Worm (Caenorhabditis elegans) whole organism, L1 larva: Measurements from ENCODE around the gene pqn-27.
A peak's percentile ranks its signal among the peaks of the same experiment; 100 is the strongest.

ENCODE experiments used
- C34B4.2 ChIP-seq: sonication (generic microtip); optimal IDR thresholded peaks from 2 replicates; lab custom pipeline; 2017; ENCODE audit warnings: mild to moderate bottlenecking, missing genetic modification characterization, missing compliant biosample characterization
- Y116A8C.19 ChIP-seq: sonication (generic microtip); optimal IDR thresholded peaks from 2 replicates; lab custom pipeline; 2016; ENCODE audit warnings: missing compliant biosample characterization, missing genetic modification characterization, borderline replicate concordance
- aha-1 ChIP-seq: fragments of 150-350 bp; optimal IDR thresholded peaks from 2 replicates; lab custom pipeline; 2014; ENCODE audit warnings: missing biosample characterization, missing genetic modification characterization
- alr-1 ChIP-seq: fragments of 200-800 bp; sonication (Bioruptor generic); optimal IDR thresholded peaks from 2 replicates; lab custom pipeline; 2018; ENCODE audit warnings: borderline replicate concordance, mild to moderate bottlenecking, missing genetic modification characterization, missing compliant biosample characterization
- aly-2 ChIP-seq: fragments of 150-350 bp; optimal IDR thresholded peaks from 2 replicates; lab custom pipeline; 2014; ENCODE audit warnings: missing biosample characterization, missing genetic modification characterization
- blmp-1 ChIP-seq: fragments of 150-350 bp; optimal IDR thresholded peaks from 2 replicates; lab custom pipeline; 2014; ENCODE audit warnings: missing biosample characterization, missing genetic modification characterization
- ceh-82 ChIP-seq, 3 experiments: fragments of 150-350 bp in 1 of 3; sonication (generic microtip) in 2 of 3; optimal IDR thresholded peaks; 2 replicates each; lab custom pipeline; 2014 to 2017; ENCODE audit warnings: missing biosample characterization in 3 of 3, missing genetic modification characterization in 3 of 3
- ceh-88 ChIP-seq: fragments of 200-800 bp; sonication (Bioruptor generic); IDR thresholded peaks from 2 replicates; pipeline ENCODE4 v1.3.6; 2022; ENCODE audit warnings: missing genetic modification characterization, missing compliant biosample characterization
- ceh-90 ChIP-seq: sonication (generic microtip); optimal IDR thresholded peaks from 2 replicates; lab custom pipeline; 2016; ENCODE audit warnings: missing genetic modification characterization, missing compliant biosample characterization
- ces-1 ChIP-seq: fragments of 150-350 bp; optimal IDR thresholded peaks from 2 replicates; lab custom pipeline; 2014; ENCODE audit warnings: missing biosample characterization, missing genetic modification reagents, missing genetic modification characterization
- dpl-1 ChIP-seq, 3 experiments: fragments of 150-350 bp in 2 of 3; sonication (generic microtip) in 1 of 3; optimal IDR thresholded peaks; 2 replicates each; lab custom pipeline; 2014 to 2017; ENCODE audit warnings: missing biosample characterization in 3 of 3, missing genetic modification characterization in 3 of 3, missing genetic modification reagents in 3 of 3
- dsc-1 ChIP-seq: sonication (generic microtip); optimal IDR thresholded peaks from 2 replicates; lab custom pipeline; 2016; ENCODE audit warnings: mild to moderate bottlenecking, missing genetic modification characterization, missing compliant biosample characterization
- efl-1 ChIP-seq, 4 experiments: fragments of 150-350 bp; optimal IDR thresholded peaks in 3 of 4; peaks in 1 of 4; 1 replicate in 1 of 4; 2 replicates in 3 of 4; lab custom pipeline; 2014; ENCODE audit warnings: missing biosample characterization in 2 of 4, missing genetic modification characterization in 2 of 4, missing genetic modification reagents in 2 of 4
- egl-27 ChIP-seq, 2 experiments: fragments of 150-350 bp in 1 of 2; sonication (generic microtip); optimal IDR thresholded peaks; 3 replicates each; lab custom pipeline; 2017 to 2018; ENCODE audit warnings: missing biosample characterization in 2 of 2, missing genetic modification characterization in 2 of 2, missing genetic modification reagents in 2 of 2
- elt-2 ChIP-seq: sonication (generic microtip); optimal IDR thresholded peaks from 2 replicates; lab custom pipeline; 2016; ENCODE audit warnings: missing genetic modification characterization, mild to moderate bottlenecking, inconsistent platforms, missing compliant biosample characterization, missing genetic modification reagents
- elt-3 ChIP-seq, 6 experiments: fragments of 150-350 bp in 1 of 6; sonication (generic microtip); optimal IDR thresholded peaks; 2 replicates each; lab custom pipeline; 2017 to 2018; ENCODE audit warnings: missing biosample characterization in 6 of 6, missing genetic modification characterization in 6 of 6, inconsistent platforms in 1 of 6
- fkh-10 ChIP-seq: sonication (generic microtip); optimal IDR thresholded peaks from 2 replicates; lab custom pipeline; 2017; ENCODE audit warnings: missing biosample characterization, missing genetic modification reagents, missing genetic modification characterization
- hlh-17 ChIP-seq: fragments of 200-800 bp; sonication (Bioruptor generic); optimal IDR thresholded peaks from 2 replicates; lab custom pipeline; 2018; ENCODE audit warnings: missing genetic modification characterization, mild to moderate bottlenecking, missing compliant biosample characterization, moderate library complexity, borderline replicate concordance
- hlh-4 ChIP-seq: sonication (generic microtip); optimal IDR thresholded peaks from 2 replicates; lab custom pipeline; 2016; ENCODE audit warnings: mild to moderate bottlenecking, missing genetic modification characterization, missing compliant biosample characterization
- isw-1 ChIP-seq: fragments of 200-800 bp; sonication (Bioruptor generic); IDR thresholded peaks from 2 replicates; pipeline ENCODE4 v1.3.6; 2022; ENCODE audit warnings: missing genetic modification characterization, missing compliant biosample characterization
- jun-1 ChIP-seq: fragments of 150-350 bp; optimal IDR thresholded peaks from 2 replicates; lab custom pipeline; 2014; ENCODE audit warnings: missing biosample characterization, missing genetic modification reagents, missing genetic modification characterization
- lin-13 ChIP-seq: fragments of 150-350 bp; optimal IDR thresholded peaks from 2 replicates; lab custom pipeline; 2014; ENCODE audit warnings: missing biosample characterization, missing genetic modification reagents, missing genetic modification characterization
- lin-14 ChIP-seq: fragments of 200-800 bp; sonication (Bioruptor generic); optimal IDR thresholded peaks from 2 replicates; lab custom pipeline; 2018; ENCODE audit warnings: mild to moderate bottlenecking, missing genetic modification characterization, moderate library complexity, missing compliant biosample characterization
- lsy-2 ChIP-seq, 2 experiments: fragments of 150-350 bp; optimal IDR thresholded peaks; 2 replicates each; lab custom pipeline; 2014; ENCODE audit warnings: missing biosample characterization in 2 of 2, missing genetic modification characterization in 2 of 2
- mab-9 ChIP-seq: fragments of 200-800 bp; sonication (Bioruptor generic); IDR thresholded peaks from 2 replicates; pipeline ENCODE4 v1.3.6; 2022; ENCODE audit warnings: missing genetic modification reagents, missing genetic modification characterization, missing compliant biosample characterization
- nhr-19 ChIP-seq: fragments of 200-800 bp; sonication (Bioruptor generic); conservative IDR thresholded peaks from 2 replicates; pipeline ENCODE4 v1.3.6; 2022; ENCODE audit warnings: missing genetic modification characterization, missing compliant biosample characterization
- nhr-237 ChIP-seq: fragments of 150-350 bp; optimal IDR thresholded peaks from 2 replicates; lab custom pipeline; 2014; ENCODE audit warnings: missing biosample characterization, missing genetic modification characterization
- nhr-47 ChIP-seq: sonication (generic microtip); optimal IDR thresholded peaks from 2 replicates; lab custom pipeline; 2016; ENCODE audit warnings: mild to moderate bottlenecking, missing genetic modification characterization, moderate library complexity, missing compliant biosample characterization
- nhr-85 ChIP-seq: sonication (generic microtip); peaks from one replicate; lab custom pipeline; 2016; ENCODE audit warnings: missing genetic modification characterization, inconsistent platforms, missing compliant biosample characterization
- pax-3 ChIP-seq: fragments of 200-800 bp; sonication (Bioruptor generic); optimal IDR thresholded peaks from 2 replicates; lab custom pipeline; 2018; ENCODE audit warnings: mild to moderate bottlenecking, missing genetic modification characterization, moderate library complexity, missing compliant biosample characterization
- pqm-1 ChIP-seq: sonication (generic microtip); optimal IDR thresholded peaks from 3 replicates; lab custom pipeline; 2017; ENCODE audit warnings: missing biosample characterization, missing genetic modification characterization
- skn-1 ChIP-seq: fragments of 150-350 bp; optimal IDR thresholded peaks from 2 replicates; lab custom pipeline; 2014; ENCODE audit warnings: missing biosample characterization, missing genetic modification characterization
- sptf-1 ChIP-seq: fragments of 150-350 bp; optimal IDR thresholded peaks from 2 replicates; lab custom pipeline; 2014; ENCODE audit warnings: missing biosample characterization, missing genetic modification characterization
- sup-37 ChIP-seq: fragments of 200-800 bp; sonication (Bioruptor generic); optimal IDR thresholded peaks from 2 replicates; lab custom pipeline; 2018; ENCODE audit warnings: mild to moderate bottlenecking, missing genetic modification characterization, missing compliant biosample characterization
- unc-130 ChIP-seq: fragments of 150-350 bp; optimal IDR thresholded peaks from 2 replicates; lab custom pipeline; 2017; ENCODE audit warnings: missing biosample characterization, missing genetic modification characterization, inconsistent platforms
- unc-30 ChIP-seq: sonication (generic microtip); optimal IDR thresholded peaks from 2 replicates; lab custom pipeline; 2017; ENCODE audit warnings: missing biosample characterization, missing genetic modification characterization
- unc-98 ChIP-seq: fragments of 200-800 bp; sonication (Bioruptor generic); IDR thresholded peaks from 2 replicates; pipeline ENCODE4 v1.3.6; 2022; ENCODE audit warnings: missing genetic modification characterization, missing compliant biosample characterization
- vab-15 ChIP-seq: sonication (generic microtip); optimal IDR thresholded peaks from 2 replicates; lab custom pipeline; 2017; ENCODE audit warnings: missing genotype, mild to moderate bottlenecking, missing genetic modification characterization, missing compliant biosample characterization
- xbp-1 ChIP-seq: sonication (generic microtip); optimal IDR thresholded peaks from 2 replicates; lab custom pipeline; 2016; ENCODE audit warnings: missing genetic modification characterization, missing compliant biosample characterization
- zip-4 ChIP-seq: fragments of 200-800 bp; sonication (Bioruptor generic); optimal IDR thresholded peaks from 2 replicates; lab custom pipeline; 2018; ENCODE audit warnings: mild to moderate bottlenecking, missing genetic modification characterization, moderate library complexity, missing compliant biosample characterization
- ztf-11 ChIP-seq, 2 experiments: sonication (generic microtip); optimal IDR thresholded peaks; 2 replicates each; lab custom pipeline; 2016 to 2017; ENCODE audit warnings: missing genetic modification characterization in 2 of 2, missing biosample characterization in 1 of 2, missing compliant biosample characterization in 1 of 2

pqn-27 gene

DNA sequence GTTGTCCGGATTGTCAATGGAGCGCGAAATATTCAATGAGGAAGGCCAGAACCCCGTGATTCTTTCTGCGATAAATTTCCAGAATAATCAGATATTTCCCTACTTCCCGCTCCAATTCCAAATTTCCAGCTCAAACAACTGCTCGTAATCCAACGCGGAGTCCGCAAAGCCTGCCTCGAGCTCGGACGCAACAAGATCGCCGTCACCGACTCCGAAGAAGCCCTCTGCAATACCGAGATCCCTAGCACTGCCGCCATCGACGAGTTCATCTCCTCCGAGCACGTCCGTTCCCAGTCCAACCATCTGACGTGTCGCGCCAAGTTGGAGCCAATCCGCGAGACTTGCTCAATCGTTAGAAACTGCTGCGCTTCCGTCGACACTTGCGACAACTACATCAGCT, 24.7 kb upstream of the pqn-27 start:
- TF ChIP-seq aly-2 (tag; lab: Kevin White, UChicago) (no peak), C34B4.2 (no peak), elt-3 (tag; optimal IDR thresholded peaks at IDR 0.05; lab: Kevin White, UChicago) (no peak), zip-4 (GFP tag; lab: Kevin White, UChicago) (no peak), hlh-17 (GFP tag; lab: Kevin White, UChicago) (no peak), nhr-19 (GFP tag; lab: Robert Waterston, UW) (no peak), ces-1 (GFP tag; lab: Kevin White, UChicago) (no peak), elt-2 (tag; lab: Kevin White, UChicago) (no peak), blmp-1 (tag; lab: Kevin White, UChicago) (no peak), sup-37 (GFP tag; lab: Kevin White, UChicago) (no peak), dsc-1 (no peak), lsy-2 (tag; optimal IDR thresholded peaks at IDR 0.05; lab: Kevin White, UChicago) (no peak)

DNA sequence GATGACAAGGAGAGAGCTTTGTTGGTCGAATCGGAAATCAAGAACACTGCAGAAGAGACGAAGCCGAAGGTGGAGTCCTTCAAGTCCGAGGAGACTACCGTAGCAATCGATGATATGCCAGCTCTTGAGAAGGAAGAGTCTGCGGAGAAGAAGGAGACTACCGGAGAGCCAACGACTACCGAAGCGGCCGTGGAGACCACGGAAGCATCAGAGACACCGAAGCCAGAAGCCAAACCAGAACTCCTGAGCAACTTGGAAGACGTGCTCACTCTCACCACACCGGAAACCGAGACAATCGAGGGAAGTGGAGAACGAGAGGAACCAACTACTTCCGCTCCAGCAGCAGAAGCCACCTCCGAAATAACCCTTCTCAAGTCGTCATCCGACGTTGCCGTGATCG, 23.7 kb upstream of the pqn-27 start:
- TF ChIP-seq efl-1 (optimal IDR thresholded peaks at IDR 0.05; lab: Kevin White, UChicago) (no peak), efl-1 (GFP tag; optimal IDR thresholded peaks at IDR 0.05 in 1 of 2; lab: Kevin White, UChicago) (peak in 1 of 2 experiments; percentile 21), nhr-47 (tag; lab: Kevin White, UChicago) (no peak)

DNA sequence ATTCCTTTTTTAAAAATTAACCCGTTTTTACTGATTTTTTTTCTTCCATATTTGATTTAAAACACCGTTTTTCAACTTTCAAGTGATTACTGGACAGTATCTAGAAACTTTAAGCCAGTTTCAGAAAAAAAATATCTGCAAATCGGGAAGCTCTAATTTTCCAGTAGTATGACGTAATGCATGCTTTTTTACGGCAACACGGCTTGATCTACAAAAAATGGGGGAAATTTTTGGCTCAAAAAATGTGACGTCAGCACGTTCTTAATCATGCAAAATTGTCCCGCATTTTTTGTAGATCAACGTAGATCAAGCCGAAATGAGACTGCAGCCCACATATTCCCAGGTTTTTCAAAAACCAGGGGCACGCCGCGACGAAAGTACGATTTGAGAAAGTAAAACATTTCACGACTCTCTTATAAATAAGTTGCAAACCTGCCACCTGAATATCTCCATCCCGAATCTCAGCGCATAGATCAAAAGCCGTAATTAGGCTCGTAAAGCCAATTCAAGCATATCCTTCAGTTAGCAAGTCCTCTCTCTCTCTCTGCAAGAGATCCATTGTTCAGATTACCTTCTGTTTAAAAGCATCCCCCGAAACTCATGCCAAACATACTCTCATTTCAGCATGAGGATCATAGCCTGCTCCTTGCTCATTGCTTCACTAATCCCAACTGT, 21.5 kb upstream of the pqn-27 start, which contains the start of gene E01G4.6:
Gene E01G4.6, plus strand, starts transcription at position 625 of the 675 bp plus-strand sequence.
- TF ChIP-seq efl-1 (optimal IDR thresholded peaks at IDR 0.05; lab: Kevin White, UChicago) (no peak), efl-1 (GFP tag; optimal IDR thresholded peaks at IDR 0.05 in 1 of 2; lab: Kevin White, UChicago) (peak in 1 of 2 experiments; percentile 70), ceh-82 (tag; optimal IDR thresholded peaks at IDR 0.05; lab: Kevin White, UChicago) (no peak)

DNA sequence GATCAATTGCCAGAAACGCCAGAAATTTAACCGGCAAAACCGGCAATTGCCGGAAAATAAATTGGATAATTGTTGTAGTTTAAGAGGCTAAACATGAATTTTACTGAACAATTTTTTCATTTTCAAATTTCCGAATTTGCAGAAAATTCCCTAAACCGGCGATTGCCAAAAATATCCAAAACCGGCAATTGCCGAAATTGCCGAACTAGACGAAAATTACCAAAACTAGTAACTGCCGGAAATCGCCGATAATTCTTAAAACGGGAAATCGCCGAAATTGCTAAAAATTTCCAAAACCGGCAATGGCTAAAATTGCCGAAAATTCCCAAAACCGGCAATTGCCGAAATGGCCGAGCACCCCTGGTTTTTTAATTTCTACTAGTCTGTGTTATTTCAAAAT, 19.0 kb upstream of the pqn-27 start:
- TF ChIP-seq hlh-17 (GFP tag; lab: Kevin White, UChicago) (no peak), efl-1 (optimal IDR thresholded peaks at IDR 0.05; lab: Kevin White, UChicago) (no peak), efl-1 (GFP tag; optimal IDR thresholded peaks at IDR 0.05 in 1 of 2; lab: Kevin White, UChicago) (peak in 1 of 2 experiments; percentile 65)
- TF ChIP-seq, all 84 proteins: peak for 1

DNA sequence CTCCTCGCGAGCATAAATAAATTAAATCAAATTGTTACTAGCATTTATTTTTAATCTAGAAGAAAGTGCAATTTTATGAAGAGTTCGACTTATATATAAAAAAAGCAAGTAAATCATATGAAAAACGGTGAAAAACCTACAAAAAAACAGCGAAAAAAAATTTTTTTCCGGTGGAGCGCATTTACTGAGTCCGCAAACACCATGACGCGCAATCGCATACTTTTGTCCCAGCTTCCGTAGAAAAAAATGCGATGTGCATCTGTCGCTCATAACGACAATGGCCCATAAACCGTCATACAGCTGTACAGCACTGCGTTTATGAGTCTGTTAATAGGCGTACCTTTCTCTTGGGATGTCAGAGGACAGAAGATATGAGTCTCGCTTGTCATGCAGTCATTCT, 16.8 kb upstream of the pqn-27 start:
- TF ChIP-seq ceh-88 (no peak), aha-1 (tag; lab: Kevin White, UChicago) (no peak), dsc-1 (peak; percentile 64), lin-13 (GFP tag; lab: Kevin White, UChicago) (peak; percentile 36), egl-27 (tag; optimal IDR thresholded peaks at IDR 0.05; lab: Kevin White, UChicago) (no peak), jun-1 (no peak), hlh-4 (tag; lab: Kevin White, UChicago) (no peak), vab-15 (tag; lab: Kevin White, UChicago) (no peak), blmp-1 (tag; lab: Kevin White, UChicago) (peak; percentile 36), fkh-10 (GFP tag; lab: Kevin White, UChicago) (peak; percentile 5), ceh-90 (tag; lab: Kevin White, UChicago) (no peak), unc-130 (tag; lab: Kevin White, UChicago) (peak; percentile 58), pqm-1 (no peak), lin-14 (GFP tag; lab: Kevin White, UChicago) (peak; percentile 50), xbp-1 (tag; lab: Kevin White, UChicago) (peak; percentile 68), pax-3 (no peak), alr-1 (tag; lab: Kevin White, UChicago) (no peak), mab-9 (GFP tag; lab: Robert Waterston, UW) (no peak), ztf-11 (tag; optimal IDR thresholded peaks at IDR 0.05; lab: Kevin White, UChicago) (peak in 1 of 2 experiments; percentile 75), nhr-47 (tag; lab: Kevin White, UChicago) (peak; percentile 76), skn-1 (tag; lab: Kevin White, UChicago) (peak; percentile 41), nhr-237 (tag; lab: Kevin White, UChicago) (no peak), sptf-1 (no peak), isw-1 (GFP tag; lab: Robert Waterston, UW) (peak; percentile 48), unc-30 (tag; lab: Kevin White, UChicago) (no peak), nhr-85 (tag; lab: Kevin White, UChicago) (peak; percentile 85), nhr-19 (GFP tag; lab: Robert Waterston, UW) (peak; percentile 78), dpl-1 (GFP tag; optimal IDR thresholded peaks at IDR 0.05; lab: Kevin White, UChicago) (peak; percentile 65 to 79 (median 73)), Y116A8C.19 (no peak), unc-98 (GFP tag; lab: Robert Waterston, UW) (no peak)
